Fruit fly (Drosophila melanogaster) whole organism, prepupa: ENCODE results near the gene CG14834.

ENCODE experiments used
- Blimp-1 ChIP-seq: fragments of 200-800 bp; sonication (Bioruptor generic); optimal IDR thresholded peaks from 3 replicates; lab custom pipeline; 2017; ENCODE audit warnings: missing biosample characterization, missing genetic modification characterization, mild to moderate bottlenecking, moderate library complexity, missing genetic modification reagents
- CG10631 ChIP-seq: fragments of 200-800 bp; sonication (Bioruptor generic); optimal IDR thresholded peaks from 2 replicates; lab custom pipeline; 2016; ENCODE audit warnings: missing biosample characterization, missing genetic modification characterization
- CG11294 ChIP-seq: fragments of 200-800 bp; sonication (Bioruptor generic); IDR thresholded peaks from 2 replicates; pipeline ENCODE4 v1.3.6; 2022; ENCODE audit warnings: missing biosample characterization, missing genetic modification characterization
- CG11762 ChIP-seq: fragments of 200-800 bp; sonication (Bioruptor generic); optimal IDR thresholded peaks from 3 replicates; lab custom pipeline; 2016; ENCODE audit warnings: missing biosample characterization, missing genetic modification characterization; ENCODE audit not compliant: insufficient read depth
- CG11902 ChIP-seq: fragments of 200-800 bp; sonication (Bioruptor generic); optimal IDR thresholded peaks from 3 replicates; lab custom pipeline; 2016; ENCODE audit warnings: missing biosample characterization, missing genetic modification characterization
- CG15336 ChIP-seq: fragments of 200-800 bp; sonication (Bioruptor generic); IDR thresholded peaks from 2 replicates; pipeline ENCODE4 v1.3.6; 2022; ENCODE audit warnings: missing biosample characterization, missing genetic modification characterization
- CG1621 ChIP-seq: fragments of 200-800 bp; sonication (Bioruptor generic); optimal IDR thresholded peaks from 3 replicates; lab custom pipeline; 2018; ENCODE audit warnings: missing biosample characterization, mild to moderate bottlenecking, missing genetic modification characterization
- CG16779 ChIP-seq: fragments of 200-800 bp; sonication (Bioruptor generic); optimal IDR thresholded peaks from 3 replicates; lab custom pipeline; 2017; ENCODE audit warnings: missing biosample characterization, mild to moderate bottlenecking, missing genetic modification characterization
- CG3032 ChIP-seq: fragments of 200-800 bp; optimal IDR thresholded peaks from 2 replicates; lab custom pipeline; 2019; ENCODE audit warnings: missing biosample characterization, mild to moderate bottlenecking, missing genetic modification characterization, moderate library complexity
- CG31627 ChIP-seq: fragments of 200-800 bp; sonication (Bioruptor generic); optimal IDR thresholded peaks from 3 replicates; lab custom pipeline; 2016; ENCODE audit warnings: missing biosample characterization, missing genetic modification characterization
- CG34406 ChIP-seq: fragments of 200-800 bp; sonication (Bioruptor generic); optimal IDR thresholded peaks from 3 replicates; lab custom pipeline; 2016; ENCODE audit warnings: missing biosample characterization, missing genetic modification characterization
- CG4318 ChIP-seq: fragments of 200-800 bp; sonication (Bioruptor generic); optimal IDR thresholded peaks from 3 replicates; lab custom pipeline; 2017; ENCODE audit warnings: missing biosample characterization, mild to moderate bottlenecking, missing genetic modification characterization
- CG6163 ChIP-seq: fragments of 200-800 bp; sonication (Bioruptor generic); IDR thresholded peaks from 3 replicates; pipeline ENCODE4 v1.3.6; 2022; ENCODE audit warnings: missing biosample characterization, missing genetic modification characterization
- CG6792 ChIP-seq: fragments of 200-800 bp; sonication (Bioruptor generic); optimal IDR thresholded peaks from 3 replicates; lab custom pipeline; 2016; ENCODE audit warnings: missing biosample characterization, missing genetic modification characterization
- CG6808 ChIP-seq: fragments of 200-800 bp; sonication (Bioruptor generic); optimal IDR thresholded peaks from 3 replicates; lab custom pipeline; 2017; ENCODE audit warnings: missing biosample characterization, missing genetic modification characterization, mild to moderate bottlenecking, moderate library complexity, missing genetic modification reagents
- CG6854 ChIP-seq: fragments of 200-800 bp; sonication (Bioruptor generic); optimal IDR thresholded peaks from 2 replicates; lab custom pipeline; 2017; ENCODE audit warnings: missing biosample characterization, mild to moderate bottlenecking, missing genetic modification characterization
- CG7368 ChIP-seq: fragments of 200-800 bp; sonication (Bioruptor generic); optimal IDR thresholded peaks from 3 replicates; lab custom pipeline; 2016; ENCODE audit warnings: missing biosample characterization, missing genetic modification characterization
- CG8119 ChIP-seq: fragments of 200-800 bp; sonication (Bioruptor generic); IDR thresholded peaks from 3 replicates; pipeline ENCODE4 v1.3.6; 2022; ENCODE audit warnings: missing biosample characterization, missing genetic modification characterization
- CG8632 ChIP-seq: fragments of 200-800 bp; sonication (Bioruptor generic); optimal IDR thresholded peaks from 3 replicates; lab custom pipeline; 2016; ENCODE audit warnings: missing biosample characterization, missing genetic modification characterization
- Eip78C ChIP-seq: fragments of 200-800 bp; sonication (Bioruptor generic); peaks from one replicate; lab custom pipeline; 2016; ENCODE audit warnings: missing biosample characterization, missing genetic modification characterization
- Eip93F ChIP-seq: fragments of 200-800 bp; sonication (Bioruptor generic); optimal IDR thresholded peaks from 2 replicates; lab custom pipeline; 2016; ENCODE audit warnings: missing biosample characterization, mild to moderate bottlenecking, missing genetic modification characterization
- Ets21C ChIP-seq: fragments of 200-800 bp; sonication (Bioruptor generic); optimal IDR thresholded peaks from 3 replicates; lab custom pipeline; 2016; ENCODE audit warnings: missing biosample characterization, missing genetic modification characterization
- Ets96B ChIP-seq: fragments of 200-800 bp; optimal IDR thresholded peaks from 2 replicates; lab custom pipeline; 2019; ENCODE audit warnings: missing biosample characterization, mild to moderate bottlenecking, missing genetic modification characterization, moderate library complexity
- Gug ChIP-seq: fragments of 200-800 bp; sonication (Bioruptor generic); IDR thresholded peaks from 2 replicates; pipeline ENCODE4 v1.3.6; 2022; ENCODE audit warnings: missing biosample characterization, missing genetic modification characterization
- OdsH ChIP-seq: fragments of 200-800 bp; sonication (Bioruptor generic); optimal IDR thresholded peaks from 3 replicates; lab custom pipeline; 2016; ENCODE audit warnings: missing biosample characterization, missing genetic modification characterization
- Smox ChIP-seq: fragments of 200-800 bp; sonication (Bioruptor generic); optimal IDR thresholded peaks from 3 replicates; lab custom pipeline; 2016; ENCODE audit warnings: missing biosample characterization, missing genetic modification characterization
- Sox102F ChIP-seq: fragments of 200-800 bp; sonication (Bioruptor generic); optimal IDR thresholded peaks from 2 replicates; lab custom pipeline; 2016; ENCODE audit warnings: missing biosample characterization, mild to moderate bottlenecking, missing genetic modification characterization
- Sox14 ChIP-seq: fragments of 200-800 bp; sonication (Bioruptor generic); optimal IDR thresholded peaks from 3 replicates; lab custom pipeline; 2016; ENCODE audit warnings: missing biosample characterization, missing genetic modification characterization
- Sox15 ChIP-seq: fragments of 200-800 bp; sonication (Bioruptor generic); optimal IDR thresholded peaks from 3 replicates; lab custom pipeline; 2016; ENCODE audit warnings: missing biosample characterization, missing genetic modification characterization
- achi ChIP-seq: fragments of 200-800 bp; sonication (Bioruptor generic); optimal IDR thresholded peaks from 3 replicates; lab custom pipeline; 2016; ENCODE audit warnings: missing biosample characterization, missing genetic modification characterization
- acj6 ChIP-seq: fragments of 200-800 bp; sonication (Bioruptor generic); optimal IDR thresholded peaks from 3 replicates; lab custom pipeline; 2016; ENCODE audit warnings: missing biosample characterization, missing genetic modification characterization
- cyc ChIP-seq: fragments of 200-800 bp; sonication (Bioruptor generic); optimal IDR thresholded peaks from 3 replicates; lab custom pipeline; 2016; ENCODE audit warnings: missing biosample characterization, missing genetic modification characterization
- dsx ChIP-seq: fragments of 200-800 bp; optimal IDR thresholded peaks from 3 replicates; lab custom pipeline; 2019; ENCODE audit warnings: missing biosample characterization, mild to moderate bottlenecking, missing genetic modification characterization, moderate library complexity; ENCODE audit not compliant: poor library complexity, severe bottlenecking
- eg ChIP-seq: fragments of 200-800 bp; sonication (Bioruptor generic); IDR thresholded peaks from 3 replicates; pipeline ENCODE4 v1.3.6; 2022; ENCODE audit warnings: missing biosample characterization, missing genetic modification characterization
- esn ChIP-seq: fragments of 200-800 bp; sonication (Bioruptor generic); optimal IDR thresholded peaks from 2 replicates; lab custom pipeline; 2016; ENCODE audit warnings: missing biosample characterization, mild to moderate bottlenecking, missing genetic modification characterization, moderate library complexity
- fd59A ChIP-seq: fragments of 200-800 bp; sonication (Bioruptor generic); optimal IDR thresholded peaks from 2 replicates; lab custom pipeline; 2017; ENCODE audit warnings: missing biosample characterization, mild to moderate bottlenecking, missing genetic modification characterization, missing genetic modification reagents
- fd85E ChIP-seq: fragments of 200-800 bp; sonication (Bioruptor generic); optimal IDR thresholded peaks from 3 replicates; lab custom pipeline; 2016; ENCODE audit warnings: missing biosample characterization, missing genetic modification characterization
- fkh ChIP-seq: fragments of 200-800 bp; sonication (Bioruptor generic); optimal IDR thresholded peaks from 3 replicates; lab custom pipeline; 2017; ENCODE audit warnings: missing biosample characterization, mild to moderate bottlenecking, missing genetic modification characterization, moderate library complexity
- lz ChIP-seq: fragments of 200-800 bp; sonication (Bioruptor generic); optimal IDR thresholded peaks from 3 replicates; lab custom pipeline; 2016; ENCODE audit warnings: missing biosample characterization, missing genetic modification characterization
- pdm3 ChIP-seq: fragments of 200-800 bp; sonication (Bioruptor generic); optimal IDR thresholded peaks from 3 replicates; lab custom pipeline; 2016; ENCODE audit warnings: missing biosample characterization, missing genetic modification characterization
- salr ChIP-seq, 2 experiments: fragments of 200-800 bp; sonication (Bioruptor generic); optimal IDR thresholded peaks; 3 replicates each; lab custom pipeline; 2016 to 2018; ENCODE audit warnings: missing biosample characterization in 2 of 2, missing genetic modification characterization in 2 of 2, mild to moderate bottlenecking in 1 of 2
- svp ChIP-seq: fragments of 200-800 bp; sonication (Bioruptor generic); peaks from one replicate; lab custom pipeline; 2016; ENCODE audit warnings: missing biosample characterization, missing genetic modification characterization
- vri ChIP-seq: fragments of 200-800 bp; sonication (Bioruptor generic); optimal IDR thresholded peaks from 3 replicates; lab custom pipeline; 2016; ENCODE audit warnings: missing biosample characterization, mild to moderate bottlenecking, missing genetic modification characterization

The CG14834 gene

DNA sequence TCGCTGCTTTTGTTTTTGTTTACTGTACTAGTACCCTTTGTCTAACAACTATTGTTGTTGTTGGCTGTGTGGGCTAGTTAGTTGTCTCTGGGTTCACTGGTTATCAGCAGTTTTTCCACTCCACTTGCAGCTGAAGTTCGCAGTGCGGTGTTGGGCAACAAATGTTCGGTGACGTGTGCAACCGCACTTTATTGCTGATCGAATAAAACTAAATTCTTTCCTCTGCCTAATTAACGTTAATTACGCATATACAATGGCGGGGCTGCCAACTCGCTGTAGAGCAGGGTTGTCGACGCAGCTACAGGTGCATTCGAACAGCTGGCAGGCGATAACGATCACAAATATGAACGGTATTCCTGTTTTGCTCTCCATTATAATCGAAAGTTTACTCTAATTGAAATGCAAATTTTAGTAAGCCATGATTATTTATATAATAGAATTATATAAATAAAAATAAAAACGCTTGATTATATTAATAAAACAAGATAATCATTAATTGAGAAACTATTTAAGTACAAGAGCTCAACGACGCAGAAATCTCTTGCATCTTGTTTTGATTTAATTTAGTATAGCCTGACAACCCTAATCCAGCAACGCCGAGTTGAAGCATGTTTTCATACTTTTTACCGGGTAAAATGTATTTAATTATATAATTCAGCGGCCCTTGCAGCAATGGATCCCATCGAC lies 18.2 kb downstream of the CG14834 start, which contains the start of the genes mrva, CG42307 and mus312:
Gene mrva (minus strand): TSS at position 276 of the 687 bp plus-strand sequence.
Gene CG42307 (plus strand): TSS at position 566 of the 687 bp plus-strand sequence.
Gene mus312 (plus strand): TSS at position 566 of the 687 bp plus-strand sequence.
- no peak for TF ChIP-seq CG6808 (GFP tag; lab: Kevin White, UChicago)
- no peak for TF ChIP-seq Sox102F (GFP tag; lab: Kevin White, UChicago)
- no peak for TF ChIP-seq vri (GFP tag; lab: Kevin White, UChicago)
- no peak for TF ChIP-seq Ets21C (GFP tag; lab: Kevin White, UChicago)
- peak; percentile 82 for TF ChIP-seq CG15336 (GFP tag; lab: Robert Waterston, UW)
- TF ChIP-seq OdsH = no peak
- TF ChIP-seq cyc = peak; percentile 60
- peak; percentile 83 for TF ChIP-seq achi
- peak; percentile 65 for TF ChIP-seq Blimp-1 (GFP tag; lab: Kevin White, UChicago)
- TF ChIP-seq lz (GFP tag; lab: Kevin White, UChicago) = peak; percentile 62
- peak; percentile 70 for TF ChIP-seq CG6792 (GFP tag; lab: Kevin White, UChicago)
- peak; percentile 48 for TF ChIP-seq dsx (GFP tag; lab: Kevin White, UChicago)
- peak; percentile 52 for TF ChIP-seq Eip93F (GFP tag; lab: Kevin White, UChicago)
- TF ChIP-seq CG1621 = no peak
- TF ChIP-seq CG34406 = peak; percentile 81
- TF ChIP-seq Sox14 = peak; percentile 79
- peak; percentile 90 for TF ChIP-seq CG3032 (tag; lab: Kevin White, UChicago)
- TF ChIP-seq eg (GFP tag; lab: Robert Waterston, UW) = peak; percentile 89
- TF ChIP-seq esn (GFP tag; lab: Kevin White, UChicago) = peak; percentile 78
- TF ChIP-seq svp (GFP tag; lab: Kevin White, UChicago) = no peak
- peak; percentile 50 for TF ChIP-seq CG7368 (GFP tag; lab: Kevin White, UChicago)
- peak; percentile 82; the same call in 1 of the 2 replicates for TF ChIP-seq CG11294 (GFP tag; lab: Robert Waterston, UW)
- TF ChIP-seq CG16779 (tag; lab: Kevin White, UChicago) = no peak
- peak; percentile 28 for TF ChIP-seq fd59A (GFP tag; lab: Kevin White, UChicago)
- peak; percentile 85 for TF ChIP-seq CG10631 (GFP tag; lab: Kevin White, UChicago)
- TF ChIP-seq CG8119 (GFP tag; lab: Robert Waterston, UW) = peak; percentile 80
- peak; percentile 76 for TF ChIP-seq CG11762 (GFP tag; lab: Kevin White, UChicago)
- TF ChIP-seq CG8632 (GFP tag; lab: Kevin White, UChicago) = peak; percentile 86
- no peak for TF ChIP-seq Smox (GFP tag; lab: Kevin White, UChicago)
- peak; percentile 78 for TF ChIP-seq CG6163 (GFP tag; lab: Robert Waterston, UW)
- peak; percentile 13 for TF ChIP-seq CG6854
- peak; percentile 77 for TF ChIP-seq Gug
- no peak for TF ChIP-seq acj6 (GFP tag; lab: Kevin White, UChicago)
- TF ChIP-seq CG31627 (GFP tag; lab: Kevin White, UChicago) = peak; percentile 44
- peak; percentile 67 for TF ChIP-seq Sox15 (GFP tag; lab: Kevin White, UChicago)
- peak; percentile 85 for TF ChIP-seq Ets96B (tag; lab: Kevin White, UChicago)
- TF ChIP-seq salr (GFP tag; optimal IDR thresholded peaks at IDR 0.05; lab: Kevin White, UChicago) = peak in 1 of 2 experiments; percentile 21

- TF ChIP-seq CG31627 (GFP tag; lab: Kevin White, UChicago) (no peak), pdm3 (GFP tag; lab: Kevin White, UChicago) (no peak), CG10631 (GFP tag; lab: Kevin White, UChicago) (no peak), CG4318 (GFP tag; lab: Kevin White, UChicago) (no peak), fkh (no peak), CG16779 (tag; lab: Kevin White, UChicago) (no peak), CG6792 (GFP tag; lab: Kevin White, UChicago) (no peak), CG11294 (GFP tag; lab: Robert Waterston, UW) (no peak), cyc (no peak), achi (no peak), CG6808 (GFP tag; lab: Kevin White, UChicago) (no peak), lz (GFP tag; lab: Kevin White, UChicago) (no peak), Eip78C (no peak), CG11902 (GFP tag; lab: Kevin White, UChicago) (no peak), fd85E (GFP tag; lab: Kevin White, UChicago) (no peak), Sox102F (GFP tag; lab: Kevin White, UChicago) (no peak), CG6854 (no peak), CG8632 (GFP tag; lab: Kevin White, UChicago) (no peak)
Observed at dm6 chr3L:7326676-7327075, 20.2 kb downstream of the CG14834 start.
